Worm (Caenorhabditis elegans) whole organism, L2 larva: Measurements from ENCODE around the gene R09H3.3.

Experiments
- R02D3.7 ChIP-seq: fragments of 150-350 bp; optimal IDR thresholded peaks from 2 replicates; lab custom pipeline; 2014; ENCODE audit warnings: missing biosample characterization, missing genetic modification characterization
- ceh-16 ChIP-seq: fragments of 150-350 bp; optimal IDR thresholded peaks from 2 replicates; lab custom pipeline; 2014; ENCODE audit warnings: missing biosample characterization, missing genetic modification characterization
- fos-1 ChIP-seq: fragments of 150-350 bp; optimal IDR thresholded peaks from 2 replicates; lab custom pipeline; 2014; ENCODE audit warnings: missing biosample characterization, missing genetic modification characterization
- lsy-2 ChIP-seq, 2 experiments: fragments of 150-350 bp in 1 of 2; sonication (generic microtip) in 1 of 2; optimal IDR thresholded peaks; 2 replicates each; lab custom pipeline; 2014 to 2017; ENCODE audit warnings: missing biosample characterization in 2 of 2, missing genetic modification characterization in 2 of 2
- nhr-11 ChIP-seq: fragments of 150-350 bp; optimal IDR thresholded peaks from 2 replicates; lab custom pipeline; 2014; ENCODE audit warnings: missing biosample characterization, missing genetic modification characterization
- nhr-12 ChIP-seq: fragments of 150-350 bp; optimal IDR thresholded peaks from 2 replicates; lab custom pipeline; 2014; ENCODE audit warnings: missing biosample characterization, missing genetic modification characterization
- snpc-4 ChIP-seq: fragments of 150-350 bp; optimal IDR thresholded peaks from 2 replicates; lab custom pipeline; 2014; ENCODE audit warnings: missing biosample characterization, missing genetic modification characterization
- unc-62 ChIP-seq: fragments of 150-350 bp; optimal IDR thresholded peaks from 2 replicates; lab custom pipeline; 2014; ENCODE audit warnings: missing biosample characterization, missing genetic modification reagents, missing genetic modification characterization

DNA sequence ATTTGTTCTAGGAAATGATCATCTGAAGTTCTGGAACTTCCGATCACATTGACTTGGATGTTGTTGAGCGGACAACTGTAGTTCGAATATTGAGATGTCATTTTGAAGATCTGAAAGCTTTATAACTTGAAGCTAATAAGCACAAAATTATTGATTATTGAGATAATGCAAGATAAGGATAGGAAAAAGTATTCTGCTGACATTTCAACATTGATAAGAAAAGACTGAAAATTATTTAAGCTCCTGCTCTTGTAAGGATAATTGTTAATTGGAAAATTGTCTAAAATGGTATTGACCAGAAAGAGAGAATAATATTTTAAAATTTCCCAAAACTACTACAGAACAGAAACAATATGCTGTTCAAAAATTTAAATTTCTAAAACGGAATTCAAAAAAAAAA lies 5.4 kb upstream of the R09H3.3 start, which contains the start of gene tbx-31:
- no peak for TF ChIP-seq lsy-2 (tag; optimal IDR thresholded peaks at IDR 0.05; lab: Kevin White, UChicago)
- TF ChIP-seq snpc-4 = no peak
- no peak for TF ChIP-seq nhr-12
- no peak for TF ChIP-seq fos-1 (tag; lab: Kevin White, UChicago)
- TF ChIP-seq ceh-16 (tag; lab: Kevin White, UChicago) = no peak
- no peak for TF ChIP-seq nhr-11 (tag; lab: Kevin White, UChicago)
- TF ChIP-seq unc-62 (GFP tag; lab: Kevin White, UChicago) = no peak
- TF ChIP-seq R02D3.7 (tag; lab: Kevin White, UChicago) = no peak
